Worm (Caenorhabditis elegans) whole organism, young adult: ENCODE results near the gene fbxa-143.
A peak's percentile ranks its signal among the peaks of the same experiment; 100 is the strongest.

Experiments
- B0261.1 ChIP-seq: sonication (generic microtip); optimal IDR thresholded peaks from 2 replicates; lab custom pipeline; 2016; ENCODE audit warnings: mild to moderate bottlenecking, missing genetic modification characterization, moderate library complexity, missing compliant biosample characterization
- D2030.7 ChIP-seq: fragments of 200-800 bp; sonication (Bioruptor generic); IDR thresholded peaks from 2 replicates; pipeline ENCODE4 v1.3.6; 2022; ENCODE audit warnings: missing genetic modification reagents, missing genetic modification characterization, missing compliant biosample characterization
- F22D6.2 ChIP-seq: sonication (generic microtip); optimal IDR thresholded peaks from 2 replicates; lab custom pipeline; 2016; ENCODE audit warnings: mild to moderate bottlenecking, missing genetic modification characterization, missing compliant biosample characterization
- F55B11.4 ChIP-seq: sonication (generic microtip); optimal IDR thresholded peaks from 2 replicates; lab custom pipeline; 2016; ENCODE audit warnings: missing compliant biosample characterization, missing genetic modification characterization, borderline replicate concordance; ENCODE audit not compliant: insufficient read depth
- F57A8.1 ChIP-seq: fragments of 200-800 bp; sonication (Bioruptor generic); optimal IDR thresholded peaks from 2 replicates; lab custom pipeline; 2018; ENCODE audit warnings: mild to moderate bottlenecking, missing genetic modification characterization, moderate library complexity, missing compliant biosample characterization
- T07F8.4 ChIP-seq: sonication (generic microtip); optimal IDR thresholded peaks from 2 replicates; lab custom pipeline; 2016; ENCODE audit warnings: mild to moderate bottlenecking, missing genetic modification characterization, moderate library complexity, missing compliant biosample characterization
- Y53F4B.3 ChIP-seq: fragments of 200-800 bp; sonication (Bioruptor generic); IDR thresholded peaks from 2 replicates; pipeline ENCODE4 v1.3.6; 2022; ENCODE audit warnings: missing genetic modification reagents, missing genetic modification characterization, missing compliant biosample characterization
- ZK185.1 ChIP-seq: sonication (generic microtip); optimal IDR thresholded peaks from 2 replicates; lab custom pipeline; 2016; ENCODE audit warnings: mild to moderate bottlenecking, missing genetic modification characterization, missing compliant biosample characterization; ENCODE audit not compliant: poor library complexity, severe bottlenecking
- athp-1 ChIP-seq: sonication (generic microtip); optimal IDR thresholded peaks from 2 replicates; lab custom pipeline; 2017; ENCODE audit warnings: mild to moderate bottlenecking, missing genetic modification characterization, missing compliant biosample characterization
- attf-3 ChIP-seq: fragments of 200-800 bp; sonication (Bioruptor generic); conservative IDR thresholded peaks from 2 replicates; pipeline ENCODE4 v1.3.6; 2022; ENCODE audit warnings: missing genetic modification reagents, missing genetic modification characterization, missing compliant biosample characterization
- attf-5 ChIP-seq: fragments of 200-800 bp; sonication (Bioruptor generic); optimal IDR thresholded peaks from 2 replicates; lab custom pipeline; 2018; ENCODE audit warnings: mild to moderate bottlenecking, missing genetic modification characterization, missing compliant biosample characterization
- cebp-1 ChIP-seq, 2 experiments: fragments of 200-800 bp in 1 of 2; sonication (Bioruptor generic) in 1 of 2; sonication (generic microtip) in 1 of 2; IDR thresholded peaks in 1 of 2; optimal IDR thresholded peaks in 1 of 2; 2 replicates each; pipeline versions ENCODE4 v1.3.6 to Lab custom; 2017 to 2022; ENCODE audit warnings: missing compliant biosample characterization in 2 of 2, missing genetic modification characterization in 2 of 2, mild to moderate bottlenecking in 1 of 2, missing genetic modification reagents in 1 of 2, moderate library complexity in 1 of 2
- ceh-100 ChIP-seq: fragments of 200-800 bp; sonication (Bioruptor generic); IDR thresholded peaks from 2 replicates; pipeline ENCODE4 v1.3.6; 2022; ENCODE audit warnings: missing genetic modification reagents, missing genetic modification characterization, missing compliant biosample characterization
- ceh-27 ChIP-seq: fragments of 200-800 bp; sonication (Bioruptor generic); optimal IDR thresholded peaks from 2 replicates; lab custom pipeline; 2018; ENCODE audit warnings: mild to moderate bottlenecking, missing genetic modification characterization, moderate library complexity, missing compliant biosample characterization
- ceh-91 ChIP-seq: fragments of 200-800 bp; sonication (Bioruptor generic); IDR thresholded peaks from 2 replicates; pipeline ENCODE4 v1.3.6; 2022; ENCODE audit warnings: missing genetic modification reagents, missing genetic modification characterization, missing compliant biosample characterization
- chd-7 ChIP-seq: sonication (generic microtip); optimal IDR thresholded peaks from 2 replicates; lab custom pipeline; 2016; ENCODE audit warnings: mild to moderate bottlenecking, missing genetic modification characterization, moderate library complexity, missing compliant biosample characterization
- egrh-3 ChIP-seq: fragments of 200-800 bp; sonication (Bioruptor generic); IDR thresholded peaks from 2 replicates; pipeline ENCODE4 v1.3.6; 2022; ENCODE audit warnings: missing genetic modification reagents, missing genetic modification characterization, missing compliant biosample characterization
- hlh-12 ChIP-seq: sonication (generic microtip); optimal IDR thresholded peaks from 2 replicates; lab custom pipeline; 2016; ENCODE audit warnings: missing genetic modification characterization, missing compliant biosample characterization
- hmg-1.2 ChIP-seq: fragments of 200-800 bp; sonication (Bioruptor generic); IDR thresholded peaks from 2 replicates; pipeline ENCODE4 v1.3.6; 2022; ENCODE audit warnings: missing genetic modification reagents, missing genetic modification characterization, missing compliant biosample characterization
- hmg-20 ChIP-seq: fragments of 200-800 bp; sonication (Bioruptor generic); IDR thresholded peaks from 2 replicates; pipeline ENCODE4 v1.3.6; 2022; ENCODE audit warnings: missing genetic modification reagents, missing genetic modification characterization, missing compliant biosample characterization
- lag-1 ChIP-seq: fragments of 200-800 bp; sonication (Bioruptor generic); IDR thresholded peaks from 2 replicates; pipeline ENCODE4 v1.3.6; 2022; ENCODE audit warnings: missing genetic modification reagents, missing genetic modification characterization, missing compliant biosample characterization
- lin-26 ChIP-seq: fragments of 200-800 bp; sonication (Bioruptor generic); IDR thresholded peaks from 2 replicates; pipeline ENCODE4 v1.3.6; 2022; ENCODE audit warnings: missing genetic modification reagents, missing genetic modification characterization, missing compliant biosample characterization
- lsl-1 ChIP-seq: fragments of 200-800 bp; sonication (Bioruptor generic); optimal IDR thresholded peaks from 2 replicates; lab custom pipeline; 2018; ENCODE audit warnings: mild to moderate bottlenecking, missing genetic modification characterization, moderate library complexity, missing compliant biosample characterization
- madf-8 ChIP-seq: fragments of 200-800 bp; sonication (Bioruptor generic); conservative IDR thresholded peaks from 2 replicates; pipeline ENCODE4 v1.3.6; 2022; ENCODE audit warnings: missing genetic modification reagents, missing genetic modification characterization, missing compliant biosample characterization
- nhr-27 ChIP-seq: fragments of 200-800 bp; sonication (Bioruptor generic); optimal IDR thresholded peaks from 2 replicates; lab custom pipeline; 2018; ENCODE audit warnings: mild to moderate bottlenecking, missing genetic modification characterization, moderate library complexity, missing compliant biosample characterization
- nhr-80 ChIP-seq: sonication (generic microtip); optimal IDR thresholded peaks from 2 replicates; lab custom pipeline; 2016; ENCODE audit warnings: missing genetic modification characterization, missing compliant biosample characterization
- rcor-1 ChIP-seq: fragments of 200-800 bp; sonication (Bioruptor generic); IDR thresholded peaks from 2 replicates; pipeline ENCODE4 v1.3.6; 2022; ENCODE audit warnings: missing genetic modification reagents, missing genetic modification characterization, missing compliant biosample characterization
- snpc-1.1 ChIP-seq: sonication (generic microtip); optimal IDR thresholded peaks from 2 replicates; lab custom pipeline; 2017; ENCODE audit warnings: missing genetic modification characterization, mild to moderate bottlenecking, missing compliant biosample characterization, antibody characterized with exemption, moderate library complexity, missing genotype, missing genetic modification reagents; ENCODE audit not compliant: insufficient read depth
- sptf-2 ChIP-seq: fragments of 200-800 bp; sonication (Bioruptor generic); optimal IDR thresholded peaks from 2 replicates; lab custom pipeline; 2018; ENCODE audit warnings: mild to moderate bottlenecking, missing genetic modification characterization, missing compliant biosample characterization
- zfh-2 ChIP-seq: fragments of 200-800 bp; sonication (Bioruptor generic); conservative IDR thresholded peaks from 2 replicates; pipeline ENCODE4 v1.3.6; 2022; ENCODE audit warnings: missing genetic modification reagents, missing genetic modification characterization, missing compliant biosample characterization
- zim-3 ChIP-seq: sonication (generic microtip); optimal IDR thresholded peaks from 2 replicates; lab custom pipeline; 2017; ENCODE audit warnings: mild to moderate bottlenecking, missing genetic modification characterization, moderate library complexity, missing compliant biosample characterization
- ztf-22 ChIP-seq: fragments of 200-800 bp; sonication (Bioruptor generic); optimal IDR thresholded peaks from 2 replicates; lab custom pipeline; 2018; ENCODE audit warnings: mild to moderate bottlenecking, missing genetic modification characterization, moderate library complexity, missing compliant biosample characterization
- ztf-26 ChIP-seq: sonication (generic microtip); optimal IDR thresholded peaks from 2 replicates; lab custom pipeline; 2017; ENCODE audit warnings: missing genetic modification characterization, missing compliant biosample characterization
- ztf-3 ChIP-seq: fragments of 200-800 bp; sonication (Bioruptor generic); optimal IDR thresholded peaks from 2 replicates; lab custom pipeline; 2018; ENCODE audit warnings: mild to moderate bottlenecking, missing genetic modification characterization, missing compliant biosample characterization

Gene fbxa-143

DNA sequence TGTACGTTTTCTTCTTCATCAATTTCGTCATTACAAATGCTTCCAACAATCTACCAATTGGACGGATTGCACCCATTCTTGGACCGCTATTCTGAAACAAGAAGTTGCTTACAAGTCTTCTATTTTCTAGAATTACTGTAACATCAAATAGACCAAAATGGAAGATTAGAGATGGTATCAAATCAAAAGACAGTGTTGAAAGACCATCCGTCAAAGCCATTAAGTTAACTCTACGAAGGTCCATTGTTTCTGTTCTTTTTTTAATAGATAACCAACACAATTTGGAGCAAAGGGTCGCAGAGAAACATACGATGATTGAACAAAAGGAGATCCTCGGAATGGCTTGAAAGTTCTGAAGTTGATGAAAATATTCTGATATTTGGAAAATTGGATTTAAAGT, 17.7 kb upstream of the fbxa-143 start:
- TF ChIP-seq attf-3 (GFP tag; lab: Robert Waterston, UW) (no peak), ztf-3 (no peak)
- TF ChIP-seq, all 124 proteins: peak for 0

DNA sequence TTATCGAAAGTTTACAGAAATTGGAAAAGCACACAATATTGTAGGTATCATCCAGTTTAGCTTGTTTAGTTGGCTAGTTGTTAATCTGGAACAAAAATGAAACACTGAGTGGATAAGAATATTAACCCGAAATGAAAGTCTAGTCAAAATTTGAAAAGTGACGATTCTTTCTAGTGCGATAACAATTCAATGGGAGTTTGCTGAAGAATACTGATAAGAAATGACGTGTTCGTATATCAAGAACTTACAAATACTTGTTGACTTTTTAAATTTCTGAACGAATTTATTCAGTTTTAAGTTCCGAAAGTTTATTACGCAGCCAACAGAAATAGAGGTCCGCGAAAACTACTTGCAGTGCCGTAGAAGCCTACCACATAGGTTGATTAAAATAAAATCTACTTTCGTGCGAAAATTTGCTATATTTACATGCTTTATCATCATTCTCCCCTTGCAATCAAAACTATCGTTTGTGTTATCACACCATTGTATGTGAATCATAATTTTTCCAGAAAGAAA, 15.8 kb upstream of the fbxa-143 start, which contains the start of gene fbxa-88:
Gene fbxa-88, minus strand, starts transcription at position 51 of the 516 bp plus-strand sequence.
- TF ChIP-seq attf-5 (GFP tag; lab: Kevin White, UChicago) (no peak), ceh-91 (GFP tag; lab: Robert Waterston, UW) (no peak), chd-7 (tag; lab: Kevin White, UChicago) (no peak), nhr-80 (peak; percentile 61)

DNA sequence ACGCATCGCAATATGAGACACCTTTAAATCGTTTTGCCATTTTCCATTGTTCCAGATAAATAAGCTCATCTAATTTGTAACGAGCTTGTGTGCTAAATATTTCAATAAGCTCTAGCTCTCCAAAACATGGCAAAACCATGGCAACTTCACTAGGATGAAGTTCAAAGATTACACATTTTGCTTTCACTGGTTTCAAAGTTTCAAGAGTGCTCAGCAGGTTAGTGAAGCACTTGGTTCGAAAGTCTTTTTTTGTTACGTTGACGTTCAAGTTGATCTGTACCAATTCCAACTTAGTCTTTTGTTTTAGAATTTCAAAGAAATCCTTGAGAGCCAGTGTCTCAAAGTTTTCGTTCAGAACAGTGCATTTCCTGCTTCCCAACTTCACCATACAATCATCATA, 15.1 kb upstream of the fbxa-143 start, which contains the start of gene fbxa-18:
Gene fbxa-18, plus strand, starts transcription at position 301 of the 400 bp plus-strand sequence.
- TF ChIP-seq snpc-1.1 (tag; lab: Kevin White, UChicago) (no peak), lsl-1 (GFP tag; lab: Kevin White, UChicago) (no peak), F22D6.2 (tag; lab: Kevin White, UChicago) (no peak), lin-26 (GFP tag; lab: Robert Waterston, UW) (no peak), zim-3 (no peak), athp-1 (tag; lab: Kevin White, UChicago) (no peak), ZK185.1 (tag; lab: Kevin White, UChicago) (no peak), F55B11.4 (tag; lab: Kevin White, UChicago) (no peak), ceh-100 (GFP tag; lab: Robert Waterston, UW) (no peak), hmg-1.2 (GFP tag; lab: Robert Waterston, UW) (no peak), hlh-12 (tag; lab: Kevin White, UChicago) (no peak), nhr-27 (no peak), T07F8.4 (no peak), cebp-1 (GFP tag; IDR thresholded peaks at IDR 0.05; lab: Robert Waterston, UW) (no peak), cebp-1 (tag; optimal IDR thresholded peaks at IDR 0.05; lab: Kevin White, UChicago) (no peak), ztf-22 (GFP tag; lab: Kevin White, UChicago) (no peak), sptf-2 (GFP tag; lab: Kevin White, UChicago) (no peak), lag-1 (GFP tag; lab: Robert Waterston, UW) (no peak), zfh-2 (GFP tag; lab: Robert Waterston, UW) (no peak)

DNA sequence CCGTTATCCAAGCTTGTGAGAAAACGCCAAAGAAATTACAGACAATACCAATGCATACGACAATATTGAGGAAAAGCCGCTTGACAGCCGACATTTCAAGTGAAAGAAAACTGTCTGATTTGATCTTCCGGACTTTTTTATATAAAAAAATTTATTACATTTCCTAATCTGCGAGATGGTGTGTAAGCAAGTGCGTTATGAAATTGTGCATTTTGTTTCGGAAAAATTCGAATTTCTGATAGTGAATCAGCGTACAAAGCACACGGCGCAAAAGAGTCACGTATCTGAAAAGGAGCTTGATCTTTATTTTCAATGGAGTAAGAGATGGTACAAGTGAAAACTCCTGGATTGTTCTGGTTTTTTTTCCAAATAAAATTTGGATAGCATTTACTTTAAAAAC, 13.8 kb upstream of the fbxa-143 start, which contains the start of gene clc-32:
Gene clc-32, minus strand, starts transcription at position 101 of the 400 bp plus-strand sequence.
- TF ChIP-seq nhr-80: no peak
- TF ChIP-seq rcor-1 (GFP tag; lab: Robert Waterston, UW): no peak
- no peak for TF ChIP-seq ztf-26 (tag; lab: Kevin White, UChicago)
- no peak for TF ChIP-seq ztf-3
- TF ChIP-seq madf-8 (GFP tag; lab: Robert Waterston, UW): no peak

DNA sequence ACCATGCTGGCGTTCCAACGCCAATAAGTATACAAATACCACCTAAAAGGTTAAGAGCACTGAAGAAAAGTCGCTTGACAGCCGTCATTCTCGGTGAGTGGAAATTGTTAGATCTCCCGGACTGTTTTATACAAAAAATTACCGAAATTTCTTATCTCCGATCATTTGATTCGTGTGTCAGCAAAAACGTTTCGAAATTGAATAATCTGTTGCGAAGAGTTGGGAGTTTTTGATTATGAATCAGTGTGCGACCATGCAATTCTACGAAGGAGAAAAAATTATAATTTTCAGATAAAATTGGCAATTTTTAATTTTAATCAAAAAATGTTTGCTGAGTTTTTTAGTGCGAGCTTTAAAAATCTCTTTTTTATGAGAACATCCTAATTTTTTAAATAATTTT, 12.2 kb upstream of the fbxa-143 start, which contains the start of gene clc-11:
Gene clc-11, minus strand, starts transcription at position 101 of the 400 bp plus-strand sequence.
- TF ChIP-seq chd-7 (tag; lab: Kevin White, UChicago) (no peak), ceh-91 (GFP tag; lab: Robert Waterston, UW) (no peak), hmg-20 (no peak), ceh-27 (no peak), B0261.1 (tag; lab: Kevin White, UChicago) (no peak), egrh-3 (GFP tag; lab: Robert Waterston, UW) (no peak), D2030.7 (GFP tag; lab: Robert Waterston, UW) (no peak), Y53F4B.3 (GFP tag; lab: Robert Waterston, UW) (no peak), rcor-1 (GFP tag; lab: Robert Waterston, UW) (no peak), F57A8.1 (GFP tag; lab: Kevin White, UChicago) (no peak)
- TF ChIP-seq, all 124 proteins: peak for 0
